Worm (Caenorhabditis elegans) whole organism, L2 larva: Measurements from ENCODE around the gene C13A10.1.
A peak's percentile ranks its signal among the peaks of the same experiment; 100 is the strongest.

Experiments
- C34F6.9 ChIP-seq: fragments of 150-350 bp; optimal IDR thresholded peaks from 2 replicates; lab custom pipeline; 2014; ENCODE audit warnings: missing biosample characterization, missing genetic modification characterization
- F13H6.1 ChIP-seq: sonication (generic microtip); optimal IDR thresholded peaks from 2 replicates; lab custom pipeline; 2016; ENCODE audit warnings: missing genetic modification characterization, missing compliant biosample characterization
- R02D3.7 ChIP-seq: fragments of 150-350 bp; optimal IDR thresholded peaks from 2 replicates; lab custom pipeline; 2014; ENCODE audit warnings: missing biosample characterization, missing genetic modification characterization
- ZK546.5 ChIP-seq: sonication (generic microtip); optimal IDR thresholded peaks from 2 replicates; lab custom pipeline; 2017; ENCODE audit warnings: missing biosample characterization, missing genetic modification characterization
- ama-1 ChIP-seq: fragments of 150-350 bp; optimal IDR thresholded peaks from 2 replicates; lab custom pipeline; 2018; ENCODE audit warnings: inconsistent platforms
- blmp-1 ChIP-seq: sonication (generic microtip); optimal IDR thresholded peaks from 2 replicates; lab custom pipeline; 2017; ENCODE audit warnings: missing genetic modification characterization, mild to moderate bottlenecking, missing compliant biosample characterization, antibody characterized with exemption, moderate library complexity; ENCODE audit not compliant: insufficient read depth
- ceh-16 ChIP-seq: fragments of 150-350 bp; optimal IDR thresholded peaks from 2 replicates; lab custom pipeline; 2014; ENCODE audit warnings: missing biosample characterization, missing genetic modification characterization
- crh-2 ChIP-seq: sonication (generic microtip); optimal IDR thresholded peaks from 2 replicates; lab custom pipeline; 2017; ENCODE audit warnings: missing biosample characterization, missing genetic modification characterization
- dmd-4 ChIP-seq: sonication (generic microtip); optimal IDR thresholded peaks from 2 replicates; lab custom pipeline; 2017; ENCODE audit warnings: missing biosample characterization, missing genetic modification characterization
- egl-27 ChIP-seq: sonication (generic microtip); optimal IDR thresholded peaks from 3 replicates; lab custom pipeline; 2017; ENCODE audit warnings: missing biosample characterization, missing genetic modification reagents, missing genetic modification characterization
- elt-1 ChIP-seq: fragments of 150-350 bp; optimal IDR thresholded peaks from 2 replicates; lab custom pipeline; 2014; ENCODE audit warnings: missing biosample characterization, missing genetic modification characterization
- elt-3 ChIP-seq: sonication (generic microtip); optimal IDR thresholded peaks from 2 replicates; lab custom pipeline; 2017; ENCODE audit warnings: missing biosample characterization, missing genetic modification characterization
- fos-1 ChIP-seq: fragments of 150-350 bp; optimal IDR thresholded peaks from 2 replicates; lab custom pipeline; 2014; ENCODE audit warnings: missing biosample characterization, missing genetic modification characterization
- gmeb-1 ChIP-seq: fragments of 150-350 bp; optimal IDR thresholded peaks from 2 replicates; lab custom pipeline; 2014; ENCODE audit warnings: missing biosample characterization, missing genetic modification characterization
- lin-11 ChIP-seq: fragments of 150-350 bp; sonication (generic microtip); optimal IDR thresholded peaks from 2 replicates; lab custom pipeline; 2014; ENCODE audit warnings: missing biosample characterization, missing genetic modification characterization, inconsistent platforms, mixed read lengths
- lin-39 ChIP-seq: fragments of 150-350 bp; optimal IDR thresholded peaks from 2 replicates; lab custom pipeline; 2014; ENCODE audit warnings: missing biosample characterization, missing genetic modification reagents, missing genetic modification characterization
- lsy-2 ChIP-seq, 2 experiments: fragments of 150-350 bp in 1 of 2; sonication (generic microtip) in 1 of 2; optimal IDR thresholded peaks; 2 replicates each; lab custom pipeline; 2014 to 2017; ENCODE audit warnings: missing biosample characterization in 2 of 2, missing genetic modification characterization in 2 of 2
- mab-5 ChIP-seq: fragments of 150-350 bp; optimal IDR thresholded peaks from 2 replicates; lab custom pipeline; 2014; ENCODE audit warnings: missing biosample characterization, missing genetic modification characterization
- mbf-1 ChIP-seq: sonication (generic microtip); optimal IDR thresholded peaks from 2 replicates; lab custom pipeline; 2017; ENCODE audit warnings: missing biosample characterization, missing genetic modification characterization
- mdl-1 ChIP-seq, 2 experiments: fragments of 150-350 bp in 1 of 2; sonication (generic microtip) in 1 of 2; optimal IDR thresholded peaks; 2 replicates each; lab custom pipeline; 2017; ENCODE audit warnings: missing biosample characterization in 2 of 2, missing genetic modification characterization in 2 of 2
- nhr-12 ChIP-seq: fragments of 150-350 bp; optimal IDR thresholded peaks from 2 replicates; lab custom pipeline; 2014; ENCODE audit warnings: missing biosample characterization, missing genetic modification characterization
- nhr-237 ChIP-seq: fragments of 150-350 bp; optimal IDR thresholded peaks from 2 replicates; lab custom pipeline; 2014; ENCODE audit warnings: missing biosample characterization, missing genetic modification characterization
- peb-1 ChIP-seq: fragments of 150-350 bp; optimal IDR thresholded peaks from 2 replicates; lab custom pipeline; 2014; ENCODE audit warnings: missing biosample characterization, missing genetic modification characterization
- sem-4 ChIP-seq: fragments of 150-350 bp; optimal IDR thresholded peaks from 2 replicates; lab custom pipeline; 2014; ENCODE audit warnings: missing biosample characterization, missing genetic modification reagents, missing genetic modification characterization
- skn-1 ChIP-seq: sonication (generic microtip); optimal IDR thresholded peaks from 2 replicates; lab custom pipeline; 2017; ENCODE audit warnings: missing biosample characterization, missing genetic modification characterization
- sma-3 ChIP-seq: sonication (generic microtip); optimal IDR thresholded peaks from 2 replicates; lab custom pipeline; 2016; ENCODE audit warnings: missing genetic modification reagents, missing genetic modification characterization, missing compliant biosample characterization
- sma-9 ChIP-seq, 2 experiments: fragments of 150-350 bp in 1 of 2; sonication (generic microtip) in 1 of 2; optimal IDR thresholded peaks; 2 replicates each; lab custom pipeline; 2014 to 2016; ENCODE audit warnings: missing genetic modification characterization in 2 of 2, mild to moderate bottlenecking in 1 of 2, missing biosample characterization in 1 of 2, missing compliant biosample characterization in 1 of 2, missing genetic modification reagents in 1 of 2, moderate library complexity in 1 of 2
- snpc-4 ChIP-seq: fragments of 150-350 bp; optimal IDR thresholded peaks from 2 replicates; lab custom pipeline; 2014; ENCODE audit warnings: missing biosample characterization, missing genetic modification characterization
- unc-39 ChIP-seq: fragments of 150-350 bp; optimal IDR thresholded peaks from 2 replicates; lab custom pipeline; 2014; ENCODE audit warnings: missing biosample characterization, missing genetic modification characterization
- unc-55 ChIP-seq: fragments of 150-350 bp; sonication (generic microtip); optimal IDR thresholded peaks from 3 replicates; lab custom pipeline; 2014; ENCODE audit warnings: missing biosample characterization, missing genetic modification reagents, missing genetic modification characterization
- zag-1 ChIP-seq: fragments of 150-350 bp; optimal IDR thresholded peaks from 2 replicates; lab custom pipeline; 2014; ENCODE audit warnings: missing biosample characterization, missing genetic modification characterization
- ztf-1 ChIP-seq: fragments of 200-800 bp; sonication (Bioruptor generic); conservative IDR thresholded peaks from 2 replicates; pipeline ENCODE4 v1.3.6; 2022; ENCODE audit warnings: missing genetic modification characterization, missing compliant biosample characterization
- ztf-11 ChIP-seq: sonication (generic microtip); optimal IDR thresholded peaks from 2 replicates; lab custom pipeline; 2017; ENCODE audit warnings: missing biosample characterization, missing genetic modification characterization
- ztf-4 ChIP-seq: fragments of 150-350 bp; optimal IDR thresholded peaks from 2 replicates; lab custom pipeline; 2014; ENCODE audit warnings: missing biosample characterization, missing genetic modification characterization

The C13A10.1 gene

ce11 chrII:1355480-1355879 is at the start of gene C13A10.1:
TSS of gene C13A10.1 (minus strand) at chrII:1355649.
- peak; percentile 32 for TF ChIP-seq fos-1 (tag; lab: Kevin White, UChicago)
- no peak for TF ChIP-seq mab-5 (tag; lab: Kevin White, UChicago)

- TF ChIP-seq R02D3.7 (tag; lab: Kevin White, UChicago), result no peak
- no peak for TF ChIP-seq ceh-16 (tag; lab: Kevin White, UChicago)
- no peak for TF ChIP-seq elt-1
- no peak for TF ChIP-seq crh-2 (tag; lab: Kevin White, UChicago)
- TF ChIP-seq lin-39 (tag; lab: Kevin White, UChicago), result no peak
- no peak for TF ChIP-seq skn-1 (tag; lab: Kevin White, UChicago)
- TF ChIP-seq blmp-1 (tag; lab: Kevin White, UChicago), result no peak
- TF ChIP-seq peb-1 (tag; lab: Kevin White, UChicago), result no peak
- no peak for TF ChIP-seq sem-4 (tag; lab: Kevin White, UChicago)
- TF ChIP-seq ztf-11 (tag; lab: Kevin White, UChicago), result no peak
- TF ChIP-seq mdl-1 (tag; optimal IDR thresholded peaks at IDR 0.05; lab: Kevin White, UChicago), result no peak
- TF ChIP-seq, all 48 proteins: peak for 0
Measured at ce11 chrII:1403056-1403455, 47.6 kb upstream of the C13A10.1 start, which contains the start of the genes Y51H7C.41 and cogc-4. TSS of gene Y51H7C.41 (plus strand) at chrII:1403321. TSS of gene cogc-4 (plus strand) at chrII:1403441.

- TF ChIP-seq sma-9 (GFP tag; optimal IDR thresholded peaks at IDR 0.05; lab: Kevin White, UChicago) (peak; percentile 23), sma-9 (tag; optimal IDR thresholded peaks at IDR 0.05; lab: Kevin White, UChicago) (no peak), F13H6.1 (tag; lab: Kevin White, UChicago) (peak; percentile 46), sma-3 (GFP tag; lab: Kevin White, UChicago) (peak; percentile 7), ZK546.5 (tag; lab: Kevin White, UChicago) (no peak), mab-5 (tag; lab: Kevin White, UChicago) (peak; percentile 44), zag-1 (tag; lab: Kevin White, UChicago) (no peak), C34F6.9 (tag; lab: Kevin White, UChicago) (peak; percentile 70), ztf-1 (GFP tag; lab: Robert Waterston, UW) (no peak), lin-11 (tag; lab: Kevin White, UChicago) (no peak), gmeb-1 (tag; lab: Kevin White, UChicago) (peak; percentile 80), unc-55 (GFP tag; lab: Kevin White, UChicago) (peak; percentile 72), lsy-2 (tag; optimal IDR thresholded peaks at IDR 0.05; lab: Kevin White, UChicago) (peak in 1 of 2 experiments; percentile 75), nhr-237 (tag; lab: Kevin White, UChicago) (no peak), snpc-4 (peak; percentile 8)
Measured at ce11 chrII:1402167-1402619, 46.7 kb upstream of the C13A10.1 start, which contains the start of gene Y51H7C.7. TSS of gene Y51H7C.7 (plus strand) at chrII:1402569.

ce11 chrII:1401474-1401873 is 46.0 kb upstream of the C13A10.1 start, which contains the start of gene Y51H7C.8:
TSS of gene Y51H7C.8 (plus strand) at chrII:1401774.
- TF ChIP-seq egl-27 (tag; lab: Kevin White, UChicago), result no peak
- no peak for TF ChIP-seq dmd-4
- TF ChIP-seq lin-11 (tag; lab: Kevin White, UChicago), result no peak
- no peak for TF ChIP-seq skn-1 (tag; lab: Kevin White, UChicago)
- no peak for TF ChIP-seq unc-55 (GFP tag; lab: Kevin White, UChicago)
- no peak for TF ChIP-seq ama-1 (lab: Kevin White, UChicago)
- TF ChIP-seq mbf-1 (tag; lab: Kevin White, UChicago), result no peak
- TF ChIP-seq ztf-4 (tag; lab: Kevin White, UChicago), result no peak
- no peak for TF ChIP-seq nhr-12 (tag; lab: Kevin White, UChicago)
- no peak for TF ChIP-seq nhr-237 (tag; lab: Kevin White, UChicago)
- TF ChIP-seq zag-1 (tag; lab: Kevin White, UChicago), result no peak

- no peak for TF ChIP-seq unc-39 (tag; lab: Kevin White, UChicago)
- TF ChIP-seq elt-3 (tag; lab: Kevin White, UChicago), result no peak
Measured at ce11 chrII:1400105-1400504, 44.7 kb upstream of the C13A10.1 start, which contains the start of gene F54D12.1. TSS of gene F54D12.1 (plus strand) at chrII:1400405.
